Fruit fly (Drosophila melanogaster): Measurements from ENCODE around the gene REPTOR.

The REPTOR gene

dm6 chr3R:24543676-24544277, 38.9 kb downstream of the REPTOR start, which contains the start of gene Cftr (continued):
- peak; percentile 43; the same call in 1 of the 2 replicates for TF ChIP-seq sna (GFP tag; IDR thresholded peaks at IDR 0.05; ENCODE audit: partially characterized antibody)
- 0 out of 4 replicates have a peak, but pooled peaks have one; percentile 30 for TF ChIP-seq Dll (GFP tag; IDR thresholded peaks at IDR 0.05; ENCODE audit: partially characterized antibody)
- no peak for TF ChIP-seq CkIIα-i1 (GFP tag; IDR thresholded peaks at IDR 0.05)
- peak; percentile 35 for TF ChIP-seq stwl (tag; optimal IDR thresholded peaks at IDR 0.05)
- no peak for TF ChIP-seq CG11093 (GFP tag; IDR thresholded peaks at IDR 0.05)
- TF ChIP-seq Nf-YC (tag; optimal IDR thresholded peaks at IDR 0.05), result peak; percentile 19
- no peak for TF ChIP-seq CG6791 (GFP tag; IDR thresholded peaks at IDR 0.05; ENCODE audit: partially characterized antibody)
- TF ChIP-seq Lim3 (GFP tag; IDR thresholded peaks at IDR 0.05), result no peak
- TF ChIP-seq Ets65A (GFP tag), result peak; percentile 46
- peak; percentile 81 for TF ChIP-seq Rfx (GFP tag; IDR thresholded peaks at IDR 0.05)
- peak; percentile 44; the same call in 1 of the 3 replicates for TF ChIP-seq CG34224 (GFP tag; IDR thresholded peaks at IDR 0.05; ENCODE audit: partially characterized antibody)
- no peak for TF ChIP-seq Nf-YB (GFP tag; optimal IDR thresholded peaks at IDR 0.05)
- TF ChIP-seq Antp (GFP tag; optimal IDR thresholded peaks at IDR 0.05), result peak; percentile 66
- peak; percentile 57 for TF ChIP-seq pfk (GFP tag; optimal IDR thresholded peaks at IDR 0.05)
- peak; percentile 73 for TF ChIP-seq slbo (GFP tag; IDR thresholded peaks at IDR 0.05)
- peak; percentile 31; the same call in 1 of the 2 replicates for TF ChIP-seq stc (GFP tag; IDR thresholded peaks at IDR 0.05)
- TF ChIP-seq Gsc (GFP tag; IDR thresholded peaks at IDR 0.05), result no peak
- peak; percentile 21 for TF ChIP-seq CoRest (tag; optimal IDR thresholded peaks at IDR 0.05)
- no peak for TF ChIP-seq Doc2 (GFP tag; IDR thresholded peaks at IDR 0.05)
- peak; percentile 30; the same call in 1 of the 3 replicates for TF ChIP-seq Aef1 (GFP tag; IDR thresholded peaks at IDR 0.05)
- peak; percentile 9; the same call in 1 of the 2 replicates for TF ChIP-seq MBD-R2 (GFP tag; IDR thresholded peaks at IDR 0.05)
- peak; percentile 41 for TF ChIP-seq Dip3 (GFP tag; optimal IDR thresholded peaks at IDR 0.05)
- TF ChIP-seq CG17385 (GFP tag; optimal IDR thresholded peaks at IDR 0.05), result peak; percentile 45
- peak; percentile 9 for TF ChIP-seq HLHmδ (GFP tag; optimal IDR thresholded peaks at IDR 0.05)
- no peak for TF ChIP-seq gcm2 (GFP tag; optimal IDR thresholded peaks at IDR 0.05)
- TF ChIP-seq CG33213 (GFP tag; optimal IDR thresholded peaks at IDR 0.05), result peak; percentile 30
- TF ChIP-seq NC2β (GFP tag; optimal IDR thresholded peaks at IDR 0.05), result peak; percentile 41
- TF ChIP-seq onecut (GFP tag; IDR thresholded peaks at IDR 0.05), result peak; percentile 48; the same call in 1 of the 2 replicates
- TF ChIP-seq bbx (GFP tag; IDR thresholded peaks at IDR 0.05; ENCODE audit: partially characterized antibody), result peak; percentile 74; the same call in 1 of the 2 replicates
- peak; percentile 63 for TF ChIP-seq CG3847 (GFP tag; IDR thresholded peaks at IDR 0.05)
- TF ChIP-seq CG13624 (GFP tag; optimal IDR thresholded peaks at IDR 0.05), result peak; percentile 94
- TF ChIP-seq CG10267 (tag; optimal IDR thresholded peaks at IDR 0.05), result peak; percentile 61
- TF ChIP-seq CG9609 (GFP tag; optimal IDR thresholded peaks at IDR 0.05), result peak; percentile 43
- no peak for TF ChIP-seq HHEX (GFP tag; optimal IDR thresholded peaks at IDR 0.05)
- TF ChIP-seq CG13296 (GFP tag; optimal IDR thresholded peaks at IDR 0.05), result peak; percentile 39
- TF ChIP-seq her (GFP tag; optimal IDR thresholded peaks at IDR 0.05), result peak; percentile 66
- peak; percentile 51 for TF ChIP-seq Dp (GFP tag; optimal IDR thresholded peaks at IDR 0.05)
- no peak for TF ChIP-seq CG8290 (GFP tag; optimal IDR thresholded peaks at IDR 0.05)
- peak in 1 of 2 experiments; percentile 84 for TF ChIP-seq CG8290 (tag; optimal IDR thresholded peaks at IDR 0.05)
- peak; percentile 1 for TF ChIP-seq Mes4 (GFP tag; optimal IDR thresholded peaks at IDR 0.05)
- peak; percentile 38 for TF ChIP-seq CG4282 (GFP tag; optimal IDR thresholded peaks at IDR 0.05)
- peak; percentile 63 for TF ChIP-seq Hmr (GFP tag; optimal IDR thresholded peaks at IDR 0.05)
- TF ChIP-seq Mrtf (GFP tag; IDR thresholded peaks at IDR 0.05), result peak; percentile 39; the same call in 2 of the 3 replicates
- peak; percentile 66 for TF ChIP-seq CG2120 (GFP tag; optimal IDR thresholded peaks at IDR 0.05)
- TF ChIP-seq gce (GFP tag; IDR thresholded peaks at IDR 0.05), result no peak; the same call in 2 of the 3 replicates
- peak; percentile 44 for TF ChIP-seq CG12104 (GFP tag; optimal IDR thresholded peaks at IDR 0.05)
- TF ChIP-seq CG3281 (GFP tag; optimal IDR thresholded peaks at IDR 0.05), result peak; percentile 39
- TF ChIP-seq Fer3 (tag; optimal IDR thresholded peaks at IDR 0.05), result peak; percentile 45
- TF ChIP-seq Side (GFP tag; optimal IDR thresholded peaks at IDR 0.05), result peak; percentile 49
- peak; percentile 45 for TF ChIP-seq Ets97D (GFP tag; optimal IDR thresholded peaks at IDR 0.05)
